Worm (Caenorhabditis elegans) whole organism, L3 larva: ENCODE results near the gene Y54B9A.1.

Experiments
- elt-3 ChIP-seq, 3 experiments: fragments of 150-350 bp in 1 of 3; sonication (generic microtip) in 2 of 3; optimal IDR thresholded peaks; 2 replicates in 2 of 3; 4 replicates in 1 of 3; lab custom pipeline; 2014 to 2017; ENCODE audit warnings: missing biosample characterization in 3 of 3, missing genetic modification characterization in 3 of 3
- fos-1 ChIP-seq: fragments of 150-350 bp; optimal IDR thresholded peaks from 2 replicates; lab custom pipeline; 2014; ENCODE audit warnings: missing biosample characterization, missing genetic modification characterization
- jun-1 ChIP-seq: fragments of 150-350 bp; optimal IDR thresholded peaks from 2 replicates; lab custom pipeline; 2014; ENCODE audit warnings: missing biosample characterization, missing genetic modification reagents, missing genetic modification characterization
- nfya-1 ChIP-seq: sonication (generic microtip); optimal IDR thresholded peaks from 2 replicates; lab custom pipeline; 2017; ENCODE audit warnings: missing genetic modification characterization, mild to moderate bottlenecking, missing compliant biosample characterization, antibody characterized with exemption, moderate library complexity; ENCODE audit not compliant: insufficient read depth
- nhr-11 ChIP-seq: fragments of 150-350 bp; optimal IDR thresholded peaks from 2 replicates; lab custom pipeline; 2014; ENCODE audit warnings: missing biosample characterization, missing genetic modification characterization
- nhr-77 ChIP-seq: fragments of 150-350 bp; optimal IDR thresholded peaks from 2 replicates; lab custom pipeline; 2014; ENCODE audit warnings: missing biosample characterization, missing genetic modification characterization
- skn-1 ChIP-seq: fragments of 150-350 bp; optimal IDR thresholded peaks from 2 replicates; lab custom pipeline; 2014; ENCODE audit warnings: missing biosample characterization, missing genetic modification characterization

ce11 chrV:9465529-9465928, 26.2 kb upstream of the Y54B9A.1 start:
- TF ChIP-seq nfya-1 (tag; lab: Kevin White, UChicago), result no peak
- TF ChIP-seq fos-1 (tag; lab: Kevin White, UChicago), result no peak
- TF ChIP-seq elt-3 (tag; optimal IDR thresholded peaks at IDR 0.05; lab: Kevin White, UChicago), result no peak
- no peak for TF ChIP-seq nhr-77 (tag; lab: Kevin White, UChicago)
- TF ChIP-seq skn-1, result no peak
- no peak for TF ChIP-seq nhr-11 (tag; lab: Kevin White, UChicago)
- no peak for TF ChIP-seq jun-1 (tag; lab: Kevin White, UChicago)
